Fruit fly (Drosophila melanogaster) whole organism, embryonic: Measurements from ENCODE around the gene CG18557.
A peak's percentile ranks its signal among the peaks of the same experiment; 100 is the strongest.

ENCODE experiments used
- B-H2 ChIP-seq: fragments of 200-800 bp; sonication (Bioruptor generic); optimal IDR thresholded peaks from 2 replicates; lab custom pipeline; 2018; ENCODE audit warnings: missing biosample characterization, mild to moderate bottlenecking, missing genetic modification characterization
- Bgb ChIP-seq: fragments of 200-800 bp; sonication (Bioruptor generic); IDR thresholded peaks from 2 replicates; pipeline ENCODE4 v1.3.6; 2022; ENCODE audit warnings: missing biosample characterization, missing genetic modification characterization; ENCODE audit not compliant: partially characterized antibody
- CG1024 ChIP-seq: fragments of 200-800 bp; sonication (Bioruptor generic); IDR thresholded peaks from 2 replicates; pipeline ENCODE4 v1.3.6; 2022; ENCODE audit warnings: missing biosample characterization, missing genetic modification characterization
- CG11695 ChIP-seq: fragments of 200-800 bp; sonication (Bioruptor generic); IDR thresholded peaks from 3 replicates; pipeline ENCODE4 v1.3.6; 2022; ENCODE audit warnings: missing biosample characterization, missing genetic modification characterization
- CG13287 ChIP-seq: fragments of 200-800 bp; sonication (Bioruptor generic); IDR thresholded peaks from 2 replicates; pipeline ENCODE4 v1.3.6; 2022; ENCODE audit warnings: missing biosample characterization, missing genetic modification characterization; ENCODE audit not compliant: partially characterized antibody
- CG13775 ChIP-seq: fragments of 200-800 bp; sonication (Bioruptor generic); optimal IDR thresholded peaks from 3 replicates; lab custom pipeline; 2017; ENCODE audit warnings: missing biosample characterization, mild to moderate bottlenecking, missing genetic modification characterization
- CG13894 ChIP-seq: fragments of 200-800 bp; sonication (Bioruptor generic); optimal IDR thresholded peaks from 3 replicates; lab custom pipeline; 2018; ENCODE audit warnings: missing biosample characterization, mild to moderate bottlenecking, missing genetic modification characterization, moderate library complexity
- CG15073 ChIP-seq: fragments of 200-800 bp; sonication (Bioruptor generic); optimal IDR thresholded peaks from 2 replicates; lab custom pipeline; 2016; ENCODE audit warnings: missing biosample characterization, missing genetic modification characterization
- CG1603 ChIP-seq: fragments of 200-800 bp; sonication (Bioruptor generic); optimal IDR thresholded peaks from 2 replicates; lab custom pipeline; 2019; ENCODE audit warnings: missing biosample characterization, mild to moderate bottlenecking, missing genetic modification characterization, moderate library complexity
- CG16815 ChIP-seq: fragments of 200-800 bp; sonication (Bioruptor generic); optimal IDR thresholded peaks from 3 replicates; lab custom pipeline; 2017; ENCODE audit warnings: missing biosample characterization, mild to moderate bottlenecking, missing genetic modification characterization
- CG16863 ChIP-seq: fragments of 200-800 bp; sonication (Bioruptor generic); optimal IDR thresholded peaks from 3 replicates; lab custom pipeline; 2016; ENCODE audit warnings: missing biosample characterization, missing genetic modification characterization
- CG18599 ChIP-seq: fragments of 200-800 bp; sonication (Bioruptor generic); optimal IDR thresholded peaks from 3 replicates; lab custom pipeline; 2017; ENCODE audit warnings: missing biosample characterization, missing genetic modification characterization, mild to moderate bottlenecking, moderate library complexity, missing genetic modification reagents
- CG2202 ChIP-seq: fragments of 200-800 bp; sonication (Bioruptor generic); optimal IDR thresholded peaks from 2 replicates; lab custom pipeline; 2018; ENCODE audit warnings: missing biosample characterization, mild to moderate bottlenecking, missing genetic modification characterization
- CG2678 ChIP-seq: fragments of 200-800 bp; sonication (Bioruptor generic); optimal IDR thresholded peaks from 3 replicates; lab custom pipeline; 2019; ENCODE audit warnings: missing biosample characterization, mild to moderate bottlenecking, missing genetic modification characterization, moderate library complexity
- CG31224 ChIP-seq: fragments of 200-800 bp; sonication (Bioruptor generic); IDR thresholded peaks from 2 replicates; pipeline ENCODE4 v1.3.6; 2022; ENCODE audit warnings: missing biosample characterization, missing genetic modification characterization
- CG4730 ChIP-seq: fragments of 200-800 bp; sonication (Bioruptor generic); IDR thresholded peaks from 2 replicates; pipeline ENCODE4 v1.3.6; 2022; ENCODE audit warnings: missing biosample characterization, missing genetic modification characterization
- CG6854 ChIP-seq: fragments of 200-800 bp; sonication (Bioruptor generic); optimal IDR thresholded peaks from 3 replicates; lab custom pipeline; 2017; ENCODE audit warnings: missing biosample characterization, mild to moderate bottlenecking, missing genetic modification characterization
- CG7556 ChIP-seq: fragments of 200-800 bp; sonication (Bioruptor generic); optimal IDR thresholded peaks from 2 replicates; lab custom pipeline; 2017; ENCODE audit warnings: missing biosample characterization, mild to moderate bottlenecking, missing genetic modification characterization
- CG7839 ChIP-seq: fragments of 200-800 bp; sonication (Bioruptor generic); optimal IDR thresholded peaks from 3 replicates; lab custom pipeline; 2018; ENCODE audit warnings: missing biosample characterization, mild to moderate bottlenecking, missing genetic modification characterization, moderate library complexity
- CG8359 ChIP-seq: fragments of 200-800 bp; sonication (Bioruptor generic); optimal IDR thresholded peaks from 2 replicates; lab custom pipeline; 2017; ENCODE audit warnings: missing biosample characterization, mild to moderate bottlenecking, missing genetic modification characterization, borderline replicate concordance
- D19B ChIP-seq: fragments of 200-800 bp; sonication (Bioruptor generic); optimal IDR thresholded peaks from 2 replicates; lab custom pipeline; 2017; ENCODE audit warnings: missing biosample characterization, mild to moderate bottlenecking, missing genetic modification characterization
- Dbx ChIP-seq: fragments of 200-800 bp; sonication (Bioruptor generic); IDR thresholded peaks from 3 replicates; pipeline ENCODE4 v1.3.6; 2022; ENCODE audit warnings: missing biosample characterization, missing genetic modification characterization
- Deaf1 ChIP-seq: fragments of 200-800 bp; optimal IDR thresholded peaks from 3 replicates; lab custom pipeline; 2019; ENCODE audit warnings: missing biosample characterization, mild to moderate bottlenecking, missing genetic modification characterization, moderate library complexity
- Dfd ChIP-seq, 2 experiments: fragments of >200 bp; optimal IDR thresholded peaks; 2 replicates each; lab custom pipeline; 2017; ENCODE audit warnings: missing biosample characterization in 2 of 2, missing genetic modification characterization in 2 of 2
- HLH54F ChIP-seq: fragments of 200-800 bp; sonication (Bioruptor generic); optimal IDR thresholded peaks from 3 replicates; lab custom pipeline; 2016; ENCODE audit warnings: missing biosample characterization, missing genetic modification characterization
- MBD-R2 ChIP-seq: fragments of 200-800 bp; sonication (Bioruptor generic); IDR thresholded peaks from 2 replicates; pipeline ENCODE4 v1.3.6; 2022; ENCODE audit warnings: missing biosample characterization, missing genetic modification characterization
- MTF-1 ChIP-seq: fragments of 200-800 bp; sonication (Bioruptor generic); optimal IDR thresholded peaks from 2 replicates; lab custom pipeline; 2018; ENCODE audit warnings: missing biosample characterization, mild to moderate bottlenecking, missing genetic modification characterization, borderline replicate concordance
- NC2β ChIP-seq: fragments of 200-800 bp; sonication (Bioruptor generic); optimal IDR thresholded peaks from 2 replicates; lab custom pipeline; 2016; ENCODE audit warnings: missing biosample characterization, missing genetic modification characterization
- NfI ChIP-seq: fragments of 200-800 bp; sonication (Bioruptor generic); optimal IDR thresholded peaks from 3 replicates; lab custom pipeline; 2018; ENCODE audit warnings: missing biosample characterization, mild to moderate bottlenecking, missing genetic modification characterization, moderate library complexity
- Rfx ChIP-seq: fragments of 200-800 bp; sonication (Bioruptor generic); IDR thresholded peaks from 2 replicates; pipeline ENCODE4 v1.3.6; 2022; ENCODE audit warnings: missing biosample characterization, missing genetic modification characterization
- al ChIP-seq: fragments of 200-800 bp; sonication (Bioruptor generic); IDR thresholded peaks from 2 replicates; pipeline ENCODE4 v1.3.6; 2022; ENCODE audit warnings: missing biosample characterization, missing genetic modification characterization
- bbx ChIP-seq: fragments of 200-800 bp; sonication (Bioruptor generic); IDR thresholded peaks from 2 replicates; pipeline ENCODE4 v1.3.6; 2022; ENCODE audit warnings: missing biosample characterization, missing genetic modification characterization; ENCODE audit not compliant: partially characterized antibody
- bcd ChIP-seq: fragments of 200-800 bp; sonication (Bioruptor generic); optimal IDR thresholded peaks from 2 replicates; lab custom pipeline; 2017; ENCODE audit warnings: missing biosample characterization, mild to moderate bottlenecking, missing genetic modification characterization
- chinmo ChIP-seq: fragments of 200-800 bp; sonication (Bioruptor generic); IDR thresholded peaks from 4 replicates; pipeline ENCODE4 v1.3.6; 2022; ENCODE audit warnings: missing biosample characterization, missing genetic modification characterization; ENCODE audit not compliant: partially characterized antibody
- dimm ChIP-seq: fragments of 200-800 bp; sonication (Bioruptor generic); IDR thresholded peaks from 2 replicates; pipeline ENCODE4 v1.3.6; 2022; ENCODE audit warnings: missing biosample characterization, missing genetic modification characterization
- dysf ChIP-seq: fragments of 200-800 bp; sonication (Bioruptor generic); IDR thresholded peaks from 3 replicates; pipeline ENCODE4 v1.3.6; 2022; ENCODE audit warnings: missing biosample characterization, missing genetic modification characterization
- eve ChIP-seq, 2 experiments: fragments of >200 bp; optimal IDR thresholded peaks; 2 replicates each; lab custom pipeline; 2017; ENCODE audit warnings: missing biosample characterization in 2 of 2, missing genetic modification characterization in 2 of 2
- exex ChIP-seq: fragments of 200-800 bp; sonication (Bioruptor generic); optimal IDR thresholded peaks from 4 replicates; lab custom pipeline; 2018; ENCODE audit warnings: missing biosample characterization, mild to moderate bottlenecking, missing genetic modification characterization, moderate library complexity
- fd102C ChIP-seq: fragments of 200-800 bp; sonication (Bioruptor generic); optimal IDR thresholded peaks from 2 replicates; lab custom pipeline; 2018; ENCODE audit warnings: missing biosample characterization, mild to moderate bottlenecking, missing genetic modification characterization, moderate library complexity
- gro ChIP-seq: fragments of 200-800 bp; sonication (Bioruptor generic); optimal IDR thresholded peaks from 2 replicates; lab custom pipeline; 2016; ENCODE audit warnings: missing biosample characterization, missing genetic modification characterization
- hbn ChIP-seq: fragments of 200-800 bp; sonication (Bioruptor generic); IDR thresholded peaks from 2 replicates; pipeline ENCODE4 v1.3.6; 2022; ENCODE audit warnings: missing biosample characterization, missing genetic modification characterization; ENCODE audit not compliant: partially characterized antibody
- odd ChIP-seq: fragments of 200-800 bp; sonication (Bioruptor generic); optimal IDR thresholded peaks from 2 replicates; lab custom pipeline; 2017; ENCODE audit warnings: missing biosample characterization, mild to moderate bottlenecking, missing genetic modification characterization
- prd ChIP-seq, 3 experiments: fragments of >200 bp in 2 of 3; fragments of 200-800 bp in 1 of 3; sonication (Bioruptor generic) in 1 of 3; optimal IDR thresholded peaks in 2 of 3; IDR thresholded peaks in 1 of 3; 2 replicates in 2 of 3; 3 replicates in 1 of 3; pipeline versions ENCODE4 v1.3.6 to Lab custom; 2017 to 2022; ENCODE audit warnings: missing biosample characterization in 1 of 3, missing genetic modification characterization in 1 of 3
- seq ChIP-seq: fragments of 200-800 bp; sonication (Bioruptor generic); IDR thresholded peaks from 2 replicates; pipeline ENCODE4 v1.3.6; 2022; ENCODE audit warnings: missing biosample characterization, missing genetic modification characterization
- slbo ChIP-seq: fragments of 200-800 bp; sonication (Bioruptor generic); IDR thresholded peaks from 2 replicates; pipeline ENCODE4 v1.3.6; 2022; ENCODE audit warnings: missing biosample characterization, missing genetic modification characterization
- stc ChIP-seq: fragments of 200-800 bp; sonication (Bioruptor generic); IDR thresholded peaks from 2 replicates; pipeline ENCODE4 v1.3.6; 2022; ENCODE audit warnings: missing biosample characterization, missing genetic modification characterization
- tio ChIP-seq: fragments of 200-800 bp; sonication (Bioruptor generic); optimal IDR thresholded peaks from 2 replicates; lab custom pipeline; 2017; ENCODE audit warnings: missing biosample characterization, missing genetic modification characterization, inconsistent platforms
- tna ChIP-seq: fragments of 200-800 bp; sonication (Bioruptor generic); IDR thresholded peaks from 2 replicates; pipeline ENCODE4 v1.3.6; 2022; ENCODE audit warnings: missing biosample characterization, missing genetic modification characterization; ENCODE audit not compliant: partially characterized antibody
- wek ChIP-seq: fragments of 200-800 bp; sonication (Bioruptor generic); optimal IDR thresholded peaks from 3 replicates; lab custom pipeline; 2018; ENCODE audit warnings: missing biosample characterization, mild to moderate bottlenecking, missing genetic modification characterization, moderate library complexity

Gene CG18557

DNA sequence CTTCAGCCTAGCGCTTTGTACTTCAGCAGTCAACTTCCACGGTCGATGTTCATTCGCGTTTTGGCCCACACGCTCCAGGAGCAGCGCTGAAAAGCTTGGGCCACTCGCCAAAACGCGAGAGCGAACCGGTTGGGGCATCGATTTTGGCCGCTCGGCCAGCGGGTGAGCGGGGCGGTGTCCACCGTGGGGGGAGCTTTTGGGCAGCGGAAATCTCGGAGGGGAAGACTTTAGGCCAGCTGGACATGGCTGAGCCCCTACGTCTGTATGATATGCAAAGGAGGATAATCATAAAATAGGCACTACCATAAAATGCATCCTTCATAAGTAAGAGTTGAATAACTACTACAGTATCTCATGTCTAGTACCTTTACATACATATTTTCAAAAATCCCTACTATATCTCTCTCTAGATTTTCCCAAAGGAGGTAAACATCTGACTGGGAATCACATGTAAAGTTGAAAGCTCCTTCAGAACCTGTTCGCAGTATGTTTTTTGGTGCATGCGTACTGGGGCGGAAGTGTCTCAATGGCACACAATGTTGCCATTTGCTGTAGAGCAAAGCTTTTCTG, 45.5 kb downstream of the CG18557 start, which contains the start of gene Syt1 (continued):
- TF ChIP-seq CG8359 (GFP tag; lab: Kevin White, UChicago): no peak
- no peak for TF ChIP-seq CG6854 (GFP tag; lab: Kevin White, UChicago)
- peak; percentile 2 for TF ChIP-seq CG2678
- no peak for TF ChIP-seq CG4730 (GFP tag; lab: Robert Waterston, UW)
- no peak for TF ChIP-seq CG16815 (GFP tag; lab: Kevin White, UChicago)
- TF ChIP-seq Bgb (GFP tag; lab: Robert Waterston, UW): no peak
- TF ChIP-seq Rfx (GFP tag; lab: Robert Waterston, UW): no peak
- TF ChIP-seq CG11695: no peak
- no peak for TF ChIP-seq CG1024 (GFP tag; lab: Robert Waterston, UW)
- TF ChIP-seq CG7839: no peak
- TF ChIP-seq fd102C: no peak
- no peak for TF ChIP-seq chinmo (GFP tag; lab: Robert Waterston, UW)
- no peak for TF ChIP-seq CG31224 (GFP tag; lab: Robert Waterston, UW)
- TF ChIP-seq seq (GFP tag; lab: Robert Waterston, UW): 0 out of 2 replicates have a peak, but pooled peaks have one; percentile 10
- peak; percentile 42; the same call in 1 of the 3 replicates for TF ChIP-seq dysf
- no peak for TF ChIP-seq CG15073
- no peak for TF ChIP-seq exex (tag; lab: Kevin White, UChicago)
- no peak for TF ChIP-seq bbx (GFP tag; lab: Robert Waterston, UW)
- no peak for TF ChIP-seq al (GFP tag; lab: Robert Waterston, UW)
- TF ChIP-seq hbn: no peak
- TF ChIP-seq CG13775 (GFP tag; lab: Kevin White, UChicago): no peak
- TF ChIP-seq tna (GFP tag; lab: Robert Waterston, UW): no peak
- TF ChIP-seq NC2β: no peak
- no peak for TF ChIP-seq CG16863 (GFP tag; lab: Kevin White, UChicago)
- TF ChIP-seq Deaf1 (tag; lab: Kevin White, UChicago): peak; percentile 20
- no peak for TF ChIP-seq HLH54F (GFP tag; lab: Kevin White, UChicago)
- TF ChIP-seq odd (GFP tag; lab: Kevin White, UChicago): no peak
- TF ChIP-seq bcd (GFP tag; lab: Kevin White, UChicago): no peak
- TF ChIP-seq dimm (GFP tag; lab: Robert Waterston, UW): no peak
- TF ChIP-seq CG13894 (tag; lab: Kevin White, UChicago): no peak
- no peak for TF ChIP-seq MBD-R2 (GFP tag; lab: Robert Waterston, UW)
- no peak for TF ChIP-seq stc (GFP tag; lab: Robert Waterston, UW)
- peak; percentile 16; the same call in 1 of the 2 replicates for TF ChIP-seq slbo (GFP tag; lab: Robert Waterston, UW)
- TF ChIP-seq D19B: no peak
- TF ChIP-seq Dbx (GFP tag; lab: Robert Waterston, UW): peak; percentile 27; the same call in 1 of the 3 replicates
- TF ChIP-seq prd (optimal IDR thresholded peaks at IDR 0.05; lab: Kevin White, UChicago): no peak
- no peak for TF ChIP-seq prd (GFP tag; IDR thresholded peaks at IDR 0.05; lab: Robert Waterston, UW)
- no peak for TF ChIP-seq CG1603 (tag; lab: Kevin White, UChicago)
- TF ChIP-seq gro (GFP tag; lab: Kevin White, UChicago): peak; percentile 22
- TF ChIP-seq CG18599: peak; percentile 33
- TF ChIP-seq B-H2 (GFP tag; lab: Kevin White, UChicago): no peak
- no peak for TF ChIP-seq wek (GFP tag; lab: Kevin White, UChicago)
- TF ChIP-seq MTF-1 (GFP tag; lab: Kevin White, UChicago): no peak
- no peak for TF ChIP-seq CG13287 (GFP tag; lab: Robert Waterston, UW)
- no peak for TF ChIP-seq NfI (GFP tag; lab: Kevin White, UChicago)
- no peak for TF ChIP-seq CG2202 (tag; lab: Kevin White, UChicago)
- no peak for TF ChIP-seq CG7556 (GFP tag; lab: Kevin White, UChicago)
- TF ChIP-seq tio (GFP tag; lab: Kevin White, UChicago): no peak
- no peak for TF ChIP-seq eve (GFP tag; optimal IDR thresholded peaks at IDR 0.05; lab: Kevin White, UChicago)
- no peak for TF ChIP-seq Dfd (GFP tag; optimal IDR thresholded peaks at IDR 0.05; lab: Kevin White, UChicago)
